Fruit fly (Drosophila melanogaster): ENCODE data around the gene amx.
A peak's percentile ranks its signal among the peaks of the same experiment; 100 is the strongest.

Gene amx

dm6 chrX:9282783-9283289 lies 35.7 kb upstream of the amx start, which contains the start of gene c11.1 (continued):
- TF ChIP-seq CG2712 (tag; optimal IDR thresholded peaks at IDR 0.05) (peak; percentile 18), slbo (GFP tag; IDR thresholded peaks at IDR 0.05) (peak; percentile 56), CG3163 (GFP tag; optimal IDR thresholded peaks at IDR 0.05) (peak; percentile 65), ci (GFP tag; IDR thresholded peaks at IDR 0.05) (peak; percentile 34; the same call in 1 of the 3 replicates), HmgZ (tag; optimal IDR thresholded peaks at IDR 0.05) (peak; percentile 58), CG6791 (GFP tag; IDR thresholded peaks at IDR 0.05; ENCODE audit: partially characterized antibody) (0 out of 3 replicates have a peak, but pooled peaks have one; percentile 43), gfzf (GFP tag; optimal IDR thresholded peaks at IDR 0.05) (peak; percentile 95), CrebB (tag; optimal IDR thresholded peaks at IDR 0.05) (no peak), CG4617 (GFP tag; optimal IDR thresholded peaks at IDR 0.05; ENCODE audit: borderline replicate concordance) (peak; percentile 45), trem (tag; optimal IDR thresholded peaks at IDR 0.05) (peak; percentile 50), MESR4 (GFP tag; optimal IDR thresholded peaks at IDR 0.05) (peak; percentile 73), h (optimal IDR thresholded peaks at IDR 0.05) (no peak), chn (GFP tag; optimal IDR thresholded peaks at IDR 0.05) (peak; percentile 31), Sry-δ (GFP tag; optimal IDR thresholded peaks at IDR 0.05) (peak; percentile 30), Doc2 (GFP tag; IDR thresholded peaks at IDR 0.05) (no peak), insv (GFP tag; optimal IDR thresholded peaks at IDR 0.05) (no peak), mirr (GFP tag; optimal IDR thresholded peaks at IDR 0.05) (no peak), CG12659 (GFP tag; optimal IDR thresholded peaks at IDR 0.05) (peak; percentile 64), klu (GFP tag; IDR thresholded peaks at IDR 0.05) (no peak), gcm (GFP tag; optimal IDR thresholded peaks at IDR 0.05) (no peak), sug (tag; optimal IDR thresholded peaks at IDR 0.05) (peak; percentile 49), Abd-B (GFP tag; optimal IDR thresholded peaks at IDR 0.05) (peak; percentile 88), CG42726 (GFP tag; IDR thresholded peaks at IDR 0.05; ENCODE audit: partially characterized antibody) (0 out of 2 replicates have a peak, but pooled peaks have one; percentile 10), HmgD (GFP tag; optimal IDR thresholded peaks at IDR 0.05) (peak; percentile 49), Blimp-1 (GFP tag; optimal IDR thresholded peaks at IDR 0.05) (no peak), GATAe (GFP tag; conservative IDR thresholded peaks at IDR 0.05) (no peak), sna (GFP tag; IDR thresholded peaks at IDR 0.05; ENCODE audit: partially characterized antibody) (0 out of 2 replicates have a peak, but pooled peaks have one; percentile 35), cad (GFP tag; optimal IDR thresholded peaks at IDR 0.05) (no peak), Meics (GFP tag; optimal IDR thresholded peaks at IDR 0.05) (no peak), dpn (GFP tag; optimal IDR thresholded peaks at IDR 0.05) (peak in 1 of 2 experiments; percentile 5), bab2 (GFP tag; optimal IDR thresholded peaks at IDR 0.05) (no peak), ems (GFP tag; optimal IDR thresholded peaks at IDR 0.05) (no peak), HLH4C (GFP tag; IDR thresholded peaks at IDR 0.05; ENCODE audit: partially characterized antibody) (peak; percentile 43; the same call in 1 of the 3 replicates), dmrt99B (tag; optimal IDR thresholded peaks at IDR 0.05) (no peak), Dbx (GFP tag; IDR thresholded peaks at IDR 0.05) (no peak), CG14710 (tag; optimal IDR thresholded peaks at IDR 0.05) (peak; percentile 38), B-H1 (GFP tag; IDR thresholded peaks at IDR 0.05) (no peak), CG9797 (GFP tag; optimal IDR thresholded peaks at IDR 0.05) (peak; percentile 73), Dll (GFP tag; IDR thresholded peaks at IDR 0.05; ENCODE audit: partially characterized antibody) (peak; percentile 41; the same call in 1 of the 4 replicates), ATbp (GFP tag; optimal IDR thresholded peaks at IDR 0.05) (no peak), CHES-1-like (GFP tag; optimal IDR thresholded peaks at IDR 0.05) (peak; percentile 55), fu2 (GFP tag; optimal IDR thresholded peaks at IDR 0.05) (no peak), btn (GFP tag; optimal IDR thresholded peaks at IDR 0.05) (no peak), crol (GFP tag; IDR thresholded peaks at IDR 0.05) (peak; percentile 51), Ssrp (tag; optimal IDR thresholded peaks at IDR 0.05) (no peak), cato (GFP tag; optimal IDR thresholded peaks at IDR 0.05; ENCODE audit: borderline replicate concordance) (no peak), CG11723 (GFP tag; optimal IDR thresholded peaks at IDR 0.05) (no peak), Nf-YB (GFP tag; optimal IDR thresholded peaks at IDR 0.05) (no peak), pho (GFP tag; optimal IDR thresholded peaks at IDR 0.05) (no peak), CoRest (tag; optimal IDR thresholded peaks at IDR 0.05) (peak; percentile 24)

All from whole organism, embryonic.